Worm (Caenorhabditis elegans): Measurements from ENCODE around the gene srh-166.

DNA sequence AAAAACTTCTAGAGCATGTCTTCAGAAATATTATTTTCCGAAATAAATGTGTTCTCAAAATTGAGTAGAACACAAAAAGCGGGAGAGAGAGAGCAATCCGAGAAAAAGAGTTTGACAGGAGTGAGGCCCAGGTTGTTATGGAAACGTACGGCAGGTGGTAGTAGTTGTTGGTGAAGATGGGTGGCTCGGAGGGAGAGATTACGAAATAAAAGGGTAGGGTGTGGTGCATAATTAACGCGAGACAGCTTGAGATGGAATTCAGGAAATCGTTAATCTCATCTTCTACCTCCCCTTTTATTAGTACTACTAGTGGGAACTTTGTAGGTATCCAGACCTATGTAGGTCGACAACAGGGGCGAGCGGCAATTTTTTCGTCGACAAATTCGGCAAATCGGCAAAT is 8.4 kb upstream of the srh-166 start, which contains the start of gene famh-161:
- TF ChIP-seq fkh-6 (tag; optimal IDR thresholded peaks at IDR 0.05) (no peak), pros-1 (tag; optimal IDR thresholded peaks at IDR 0.05) (no peak), pqm-1 (tag; optimal IDR thresholded peaks at IDR 0.05) (no peak), ref-2 (tag; optimal IDR thresholded peaks at IDR 0.05) (no peak), ceh-18 (tag; optimal IDR thresholded peaks at IDR 0.05) (no peak), unc-3 (GFP tag; conservative IDR thresholded peaks at IDR 0.05) (no peak), unc-3 (tag; optimal IDR thresholded peaks at IDR 0.05) (no peak), eyg-1 (tag; optimal IDR thresholded peaks at IDR 0.05) (no peak)

Data from whole organism, late embryonic.